Fruit fly (Drosophila melanogaster): Measurements from ENCODE around the gene nur.

nur gene

DNA sequence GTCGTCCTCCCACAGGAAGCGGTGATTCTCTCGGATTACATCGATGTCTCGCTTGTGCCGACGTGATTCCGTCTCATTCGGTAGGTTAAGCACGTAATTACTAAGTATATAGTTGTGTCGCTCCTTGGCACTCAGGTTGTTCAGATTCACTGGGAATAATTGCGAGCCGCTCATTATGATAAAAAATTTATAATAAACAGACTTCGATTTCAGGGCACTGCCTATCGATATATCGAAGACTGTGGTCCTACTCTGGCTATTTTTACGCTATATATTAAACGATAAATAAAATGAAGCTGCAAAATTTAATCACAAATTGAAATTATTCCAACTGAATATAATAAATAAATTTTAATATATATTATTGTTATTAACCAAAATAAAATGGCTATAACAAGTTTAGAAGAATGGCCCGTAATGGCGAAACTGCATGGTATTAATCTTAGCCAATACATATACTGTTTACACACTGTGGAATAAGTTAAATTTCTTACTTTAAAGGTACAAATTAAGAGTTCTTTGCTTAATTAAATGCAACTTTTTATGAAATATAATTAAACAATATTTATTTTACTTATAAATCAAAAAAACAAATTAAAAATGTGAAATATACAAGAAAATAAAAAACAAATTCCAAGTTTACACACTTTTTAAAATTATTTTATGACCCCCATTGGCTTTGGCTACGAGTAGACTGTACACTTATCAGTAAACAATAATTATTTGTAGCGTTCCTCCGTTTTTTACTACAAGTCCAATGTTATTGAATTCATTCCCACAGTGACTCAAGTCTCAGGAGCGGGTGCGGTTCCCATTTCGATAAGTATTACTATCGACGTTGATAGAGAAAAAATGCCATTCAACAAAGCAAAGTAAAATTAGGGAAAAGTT, 47.6 kb downstream of the nur start, which contains the start of gene Eato (continued):
- peak; percentile 55 for TF ChIP-seq CG16813 (GFP tag; IDR thresholded peaks at IDR 0.05; ENCODE audit: partially characterized antibody)
- TF ChIP-seq CG17912 (GFP tag; optimal IDR thresholded peaks at IDR 0.05): no peak
- TF ChIP-seq pita (GFP tag; optimal IDR thresholded peaks at IDR 0.05): no peak
- peak; percentile 46; the same call in 1 of the 3 replicates for TF ChIP-seq HLH4C (GFP tag; IDR thresholded peaks at IDR 0.05; ENCODE audit: partially characterized antibody)
- peak; percentile 93 for TF ChIP-seq CG3995 (GFP tag; optimal IDR thresholded peaks at IDR 0.05)
- TF ChIP-seq bigmax (GFP tag; optimal IDR thresholded peaks at IDR 0.05): no peak
- TF ChIP-seq CG2875 (GFP tag; optimal IDR thresholded peaks at IDR 0.05): no peak
- TF ChIP-seq slbo (GFP tag; IDR thresholded peaks at IDR 0.05): peak; percentile 55
- peak; percentile 3 for TF ChIP-seq CG8924 (tag; optimal IDR thresholded peaks at IDR 0.05)
- TF ChIP-seq NFAT (GFP tag; IDR thresholded peaks at IDR 0.05): peak; percentile 19; the same call in 1 of the 2 replicates
- TF ChIP-seq gfzf (GFP tag; optimal IDR thresholded peaks at IDR 0.05): peak; percentile 25
- peak; percentile 30 for TF ChIP-seq CG14710 (tag; optimal IDR thresholded peaks at IDR 0.05)
- TF ChIP-seq tap (tag; optimal IDR thresholded peaks at IDR 0.05): no peak
- peak; percentile 38 for TF ChIP-seq CG18262 (tag; optimal IDR thresholded peaks at IDR 0.05)
- no peak for TF ChIP-seq zf30C (GFP tag; optimal IDR thresholded peaks at IDR 0.05)
- TF ChIP-seq CG13775 (GFP tag; optimal IDR thresholded peaks at IDR 0.05): peak; percentile 58
- peak; percentile 20 for TF ChIP-seq pzg (GFP tag; optimal IDR thresholded peaks at IDR 0.05)
- TF ChIP-seq aop (GFP tag; IDR thresholded peaks at IDR 0.05): no peak
- peak; percentile 5; the same call in 1 of the 3 replicates for TF ChIP-seq CG11456 (GFP tag; IDR thresholded peaks at IDR 0.05)
- peak; percentile 50; the same call in 2 of the 3 replicates for TF ChIP-seq zen2 (GFP tag; IDR thresholded peaks at IDR 0.05; ENCODE audit: partially characterized antibody)
- TF ChIP-seq Opbp (GFP tag; IDR thresholded peaks at IDR 0.05; ENCODE audit: partially characterized antibody): peak; percentile 51; the same call in 1 of the 3 replicates
- TF ChIP-seq grau (tag; optimal IDR thresholded peaks at IDR 0.05): peak; percentile 8
- TF ChIP-seq abd-A (tag; optimal IDR thresholded peaks at IDR 0.05): no peak
- no peak for TF ChIP-seq CG10147 (GFP tag; optimal IDR thresholded peaks at IDR 0.05)
- TF ChIP-seq sens-2 (GFP tag; IDR thresholded peaks at IDR 0.05): no peak
- peak; percentile 70 for TF ChIP-seq CG7357 (GFP tag; IDR thresholded peaks at IDR 0.05)
- TF ChIP-seq Sry-δ (GFP tag; optimal IDR thresholded peaks at IDR 0.05): peak; percentile 47
- no peak for TF ChIP-seq Taf1 (GFP tag; IDR thresholded peaks at IDR 0.05)
- TF ChIP-seq CG17385 (GFP tag; optimal IDR thresholded peaks at IDR 0.05): no peak
- TF ChIP-seq ssp (GFP tag; IDR thresholded peaks at IDR 0.05): peak; percentile 67
- peak; percentile 37 for TF ChIP-seq CG9727 (GFP tag; optimal IDR thresholded peaks at IDR 0.05)
- TF ChIP-seq Nf-YC (tag; optimal IDR thresholded peaks at IDR 0.05): peak; percentile 36
- TF ChIP-seq gt (GFP tag; IDR thresholded peaks at IDR 0.05): no peak
- TF ChIP-seq zfh2 (GFP tag; optimal IDR thresholded peaks at IDR 0.05): peak; percentile 24
- TF ChIP-seq CG12071 (GFP tag; optimal IDR thresholded peaks at IDR 0.05): no peak
- TF ChIP-seq CG14965 (GFP tag; optimal IDR thresholded peaks at IDR 0.05; ENCODE audit: borderline replicate concordance): no peak
- peak; percentile 47; the same call in 1 of the 3 replicates for TF ChIP-seq CG7963 (GFP tag; IDR thresholded peaks at IDR 0.05; ENCODE audit: partially characterized antibody)
- peak; percentile 38; the same call in 1 of the 2 replicates for TF ChIP-seq hbn (GFP tag; IDR thresholded peaks at IDR 0.05; ENCODE audit: partially characterized antibody)
- no peak for TF ChIP-seq CG13894 (tag; optimal IDR thresholded peaks at IDR 0.05)
- TF ChIP-seq CG9876 (GFP tag; optimal IDR thresholded peaks at IDR 0.05): no peak
- TF ChIP-seq inv (GFP tag; IDR thresholded peaks at IDR 0.05; ENCODE audit: partially characterized antibody): peak; percentile 11
- TF ChIP-seq sna (GFP tag; IDR thresholded peaks at IDR 0.05; ENCODE audit: partially characterized antibody): 0 out of 2 replicates have a peak, but pooled peaks have one; percentile 35
- no peak for TF ChIP-seq pb (GFP tag; optimal IDR thresholded peaks at IDR 0.05)
- TF ChIP-seq stwl (tag; optimal IDR thresholded peaks at IDR 0.05): peak; percentile 40
- peak; percentile 35 for TF ChIP-seq CG12659 (GFP tag; optimal IDR thresholded peaks at IDR 0.05)
- no peak for TF ChIP-seq Ets65A (GFP tag)
- no peak for TF ChIP-seq Ets97D (GFP tag; optimal IDR thresholded peaks at IDR 0.05)
